Worm (Caenorhabditis elegans): ENCODE data around the gene Y110A2AL.6.

The Y110A2AL.6 gene

DNA sequence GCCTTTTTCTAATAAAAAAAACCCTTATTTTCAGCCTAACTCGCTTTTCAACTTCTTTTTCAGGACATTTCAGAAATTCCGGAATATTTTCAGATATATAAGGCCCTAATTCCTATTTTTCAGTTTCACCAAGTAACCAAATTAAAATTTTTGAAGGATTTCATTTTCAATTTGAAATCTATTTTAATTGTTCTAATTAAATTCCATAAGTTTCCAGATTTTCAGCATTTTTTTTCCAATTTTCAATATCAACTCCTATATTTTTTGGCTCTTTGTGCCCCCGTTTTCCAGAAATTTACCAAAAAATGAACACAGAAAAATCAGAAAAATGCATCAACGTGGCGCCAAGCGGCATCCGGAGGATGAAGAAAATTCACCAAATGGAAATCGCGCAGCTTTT is 33.4 kb upstream of the Y110A2AL.6 start, which contains the start of gene Y110A2AL.1:
Y110A2AL.1 (plus strand) TSS at position 301 of the 400 bp plus-strand sequence.
- TF ChIP-seq unc-62 (GFP tag; optimal IDR thresholded peaks at IDR 0.05) (no peak), nfya-2 (GFP tag; IDR thresholded peaks at IDR 0.05) (no peak), die-1 (tag; optimal IDR thresholded peaks at IDR 0.05) (no peak), sptf-2 (GFP tag; optimal IDR thresholded peaks at IDR 0.05) (no peak), ztf-3 (GFP tag; optimal IDR thresholded peaks at IDR 0.05) (no peak), ZK185.1 (tag; optimal IDR thresholded peaks at IDR 0.05; ENCODE audit: poor library complexity, severe bottlenecking) (no peak), Y95B8A.8 (GFP tag; IDR thresholded peaks at IDR 0.05) (no peak), C17E4.6 (GFP tag; IDR thresholded peaks at IDR 0.05) (no peak), ceh-40 (GFP tag; IDR thresholded peaks at IDR 0.05) (no peak), somi-1 (GFP tag; optimal IDR thresholded peaks at IDR 0.05) (no peak), mel-28 (tag; optimal IDR thresholded peaks at IDR 0.05; ENCODE audit: borderline replicate concordance) (no peak), hrde-1 (tag; optimal IDR thresholded peaks at IDR 0.05; ENCODE audit: borderline replicate concordance) (no peak), hlh-12 (tag; optimal IDR thresholded peaks at IDR 0.05) (no peak), ceh-100 (GFP tag; IDR thresholded peaks at IDR 0.05) (no peak), F55B11.4 (tag; optimal IDR thresholded peaks at IDR 0.05; ENCODE audit: borderline replicate concordance, insufficient read depth) (no peak), rpc-1 (optimal IDR thresholded peaks at IDR 0.05) (no peak), rpc-1 (tag; optimal IDR thresholded peaks at IDR 0.05) (no peak), lin-40 (tag; optimal IDR thresholded peaks at IDR 0.05) (no peak), lin-54 (GFP tag; optimal IDR thresholded peaks at IDR 0.05) (no peak), lir-1 (GFP tag; conservative IDR thresholded peaks at IDR 0.05) (no peak)

DNA sequence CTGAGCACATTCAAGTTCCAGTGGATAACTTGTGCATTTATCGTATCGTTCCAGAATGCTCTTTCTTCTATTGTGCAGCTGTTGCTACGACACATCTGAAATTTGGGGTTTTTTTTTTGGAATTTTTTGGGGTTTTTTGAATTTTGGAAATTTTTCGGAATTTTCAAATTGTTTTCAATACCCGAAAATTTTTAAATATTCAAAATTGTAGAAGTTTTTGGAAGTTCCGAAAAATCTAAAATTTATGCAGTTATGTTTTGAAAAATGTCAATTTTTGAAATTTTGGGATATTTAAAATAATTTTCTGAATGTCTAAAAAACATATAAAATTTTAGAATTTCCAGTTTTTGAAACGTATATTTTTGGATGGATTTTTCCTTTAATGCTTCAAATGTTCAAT is 30.4 kb upstream of the Y110A2AL.6 start, which contains the start of gene Y110A2AL.10:
Y110A2AL.10 (minus strand) TSS at position 101 of the 400 bp plus-strand sequence.
- TF ChIP-seq ztf-26 (tag; optimal IDR thresholded peaks at IDR 0.05) (no peak), F37B4.10 (GFP tag; IDR thresholded peaks at IDR 0.05) (no peak), ztf-22 (GFP tag; optimal IDR thresholded peaks at IDR 0.05) (no peak), F57A8.1 (GFP tag; optimal IDR thresholded peaks at IDR 0.05) (no peak), ceh-27 (GFP tag; optimal IDR thresholded peaks at IDR 0.05) (no peak), lin-40 (tag; optimal IDR thresholded peaks at IDR 0.05) (no peak), nfyb-1 (GFP tag; IDR thresholded peaks at IDR 0.05) (no peak), F52B5.7 (tag; optimal IDR thresholded peaks at IDR 0.05) (no peak), B0035.1 (tag; optimal IDR thresholded peaks at IDR 0.05) (no peak), Y53F4B.3 (GFP tag; IDR thresholded peaks at IDR 0.05) (no peak), him-1 (tag; optimal IDR thresholded peaks at IDR 0.05) (no peak), ztf-25 (GFP tag; IDR thresholded peaks at IDR 0.05) (no peak)

DNA sequence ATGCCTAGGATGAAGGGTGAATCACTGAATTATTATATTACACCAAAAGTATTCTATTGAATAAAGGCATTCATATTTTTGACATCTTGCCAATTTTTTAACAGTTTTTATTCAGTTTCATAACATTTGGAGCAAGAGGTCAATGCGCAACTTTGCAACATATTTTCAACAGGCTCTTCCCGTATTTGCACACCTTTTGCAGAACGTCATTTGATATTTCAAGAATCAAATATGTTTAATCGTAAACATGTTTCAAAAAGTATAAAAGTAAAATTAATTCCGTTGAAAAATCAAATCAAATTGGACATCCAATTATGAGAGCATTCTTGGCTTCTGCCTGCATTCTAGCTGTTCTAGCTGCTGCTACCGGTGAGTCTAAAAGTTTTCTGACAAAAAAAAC is 26.3 kb upstream of the Y110A2AL.6 start, which contains the start of gene Y110A2AL.2:
Y110A2AL.2 (plus strand) TSS at position 301 of the 400 bp plus-strand sequence.
- TF ChIP-seq mes-4 (tag; optimal IDR thresholded peaks at IDR 0.05), result no peak
- no peak for TF ChIP-seq madf-8 (GFP tag; conservative IDR thresholded peaks at IDR 0.05)
- TF ChIP-seq dpl-1 (GFP tag; optimal IDR thresholded peaks at IDR 0.05), result no peak
- TF ChIP-seq snpc-1.3 (tag; optimal IDR thresholded peaks at IDR 0.05; ENCODE audit: insufficient read depth), result no peak
- no peak for TF ChIP-seq egl-44 (GFP tag; IDR thresholded peaks at IDR 0.05)
- TF ChIP-seq attf-6 (GFP tag; IDR thresholded peaks at IDR 0.05), result no peak
- TF ChIP-seq ZK185.1 (tag; optimal IDR thresholded peaks at IDR 0.05; ENCODE audit: poor library complexity, severe bottlenecking), result no peak
- no peak for TF ChIP-seq bed-1 (GFP tag; IDR thresholded peaks at IDR 0.05)
- TF ChIP-seq ztf-26 (tag; optimal IDR thresholded peaks at IDR 0.05), result no peak
- TF ChIP-seq C06A6.2 (GFP tag; conservative IDR thresholded peaks at IDR 0.05), result no peak
- no peak for TF ChIP-seq nfya-2 (GFP tag; IDR thresholded peaks at IDR 0.05)
- no peak for TF ChIP-seq lir-1 (GFP tag; conservative IDR thresholded peaks at IDR 0.05)
- no peak for TF ChIP-seq rec-8 (tag; optimal IDR thresholded peaks at IDR 0.05)
- TF ChIP-seq F23B12.7 (tag; optimal IDR thresholded peaks at IDR 0.05; ENCODE audit: insufficient read depth), result no peak
- TF ChIP-seq ceh-79 (tag; optimal IDR thresholded peaks at IDR 0.05), result no peak
- TF ChIP-seq T07F8.4 (tag; optimal IDR thresholded peaks at IDR 0.05), result no peak
- TF ChIP-seq lin-40 (tag; optimal IDR thresholded peaks at IDR 0.05), result no peak
- no peak for TF ChIP-seq ztf-6 (GFP tag; IDR thresholded peaks at IDR 0.05)
- TF ChIP-seq T26A5.8 (tag; optimal IDR thresholded peaks at IDR 0.05), result no peak
